Worm (Caenorhabditis elegans): ENCODE results near the gene fbxb-47.

- no peak for TF ChIP-seq mls-2 (tag; optimal IDR thresholded peaks at IDR 0.05)
- no peak for TF ChIP-seq snpc-4 (tag; optimal IDR thresholded peaks at IDR 0.05)
- TF ChIP-seq nhr-237 (tag; optimal IDR thresholded peaks at IDR 0.05) = no peak
- no peak for TF ChIP-seq nhr-76 (tag; optimal IDR thresholded peaks at IDR 0.05)
- TF ChIP-seq ztf-11 (tag; optimal IDR thresholded peaks at IDR 0.05) = no peak
- TF ChIP-seq nhr-2 (tag; optimal IDR thresholded peaks at IDR 0.05) = no peak
- TF ChIP-seq elt-3 (tag; optimal IDR thresholded peaks at IDR 0.05) = no peak
- no peak for TF ChIP-seq lin-13 (tag; optimal IDR thresholded peaks at IDR 0.05)
- TF ChIP-seq ceh-83 (GFP tag; optimal IDR thresholded peaks at IDR 0.05) = no peak
Measured at ce11 chrII:1731932-1732331, 28.7 kb upstream of the fbxb-47 start, which contains the start of gene ceh-82.
